Fruit fly (Drosophila melanogaster): ENCODE measurements around the gene CG13022.

Gene CG13022

DNA sequence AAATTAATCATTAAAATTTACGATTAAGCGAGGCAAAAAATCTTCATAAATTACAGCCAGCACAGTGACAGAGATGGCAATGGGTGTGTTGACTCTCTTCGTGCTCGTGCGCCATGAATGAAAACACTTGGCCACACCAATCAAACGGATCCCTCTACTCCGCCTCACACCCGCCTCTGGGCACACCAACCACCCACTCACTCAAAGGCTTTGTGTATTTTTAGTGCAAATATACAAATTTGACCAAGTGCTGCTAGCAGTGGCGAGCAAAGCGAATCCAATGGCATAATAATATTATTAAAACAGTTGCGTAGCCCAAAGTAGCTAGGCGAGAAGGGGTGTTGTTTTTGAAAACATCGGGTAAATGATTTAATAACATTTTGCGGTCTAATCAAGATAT is 49.2 kb downstream of the CG13022 start:
- TF ChIP-seq lola (GFP tag; optimal IDR thresholded peaks at IDR 0.05) = no peak
- no peak for TF ChIP-seq CG32264 (GFP tag; optimal IDR thresholded peaks at IDR 0.05)
- peak; percentile 18 for TF ChIP-seq h (GFP tag; optimal IDR thresholded peaks at IDR 0.05)
- no peak for TF ChIP-seq Dif (GFP tag; optimal IDR thresholded peaks at IDR 0.05; ENCODE audit: partially characterized antibody)

Measured in whole organism, wandering third instar larva.